Worm (Caenorhabditis elegans): Measurements from ENCODE around the gene rab-33.

DNA sequence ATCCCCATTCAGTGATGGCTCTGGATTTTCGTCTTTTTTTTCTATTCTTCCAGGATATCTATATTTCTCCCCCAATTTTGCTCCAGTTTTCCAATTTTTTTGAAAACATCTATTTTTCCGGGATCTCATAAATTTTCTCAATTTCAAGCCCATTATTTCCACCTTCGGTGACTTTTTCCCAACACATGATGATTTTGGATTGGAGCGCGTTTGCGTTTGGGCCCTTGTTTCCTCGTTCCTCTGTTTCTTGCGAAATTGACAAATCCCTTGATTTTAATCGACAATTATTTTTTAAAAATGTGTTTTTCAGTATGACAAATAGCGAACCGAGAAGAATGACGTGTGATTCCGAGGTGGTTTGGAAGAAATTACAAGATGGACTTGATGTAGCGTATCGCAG lies 32.7 kb downstream of the rab-33 start, which contains the start of gene cul-1:
- TF ChIP-seq klf-2 (GFP tag; conservative IDR thresholded peaks at IDR 0.05) (no peak), ztf-23 (GFP tag; IDR thresholded peaks at IDR 0.05) (no peak), T22C8.4 (GFP tag; IDR thresholded peaks at IDR 0.05) (no peak), ztf-29 (GFP tag; IDR thresholded peaks at IDR 0.05) (no peak), cog-1 (tag; optimal IDR thresholded peaks at IDR 0.05) (no peak), flt-1 (GFP tag; IDR thresholded peaks at IDR 0.05) (no peak), med-1 (GFP tag; optimal IDR thresholded peaks at IDR 0.05; ENCODE audit: insufficient read depth) (no peak), ref-1 (GFP tag; conservative IDR thresholded peaks at IDR 0.05) (no peak), tab-1 (GFP tag; IDR thresholded peaks at IDR 0.05) (no peak)

Measured in whole organism, midembryonic.